Fruit fly (Drosophila melanogaster): Measurements from ENCODE around the gene Ggamma30A.

Gene Ggamma30A

DNA sequence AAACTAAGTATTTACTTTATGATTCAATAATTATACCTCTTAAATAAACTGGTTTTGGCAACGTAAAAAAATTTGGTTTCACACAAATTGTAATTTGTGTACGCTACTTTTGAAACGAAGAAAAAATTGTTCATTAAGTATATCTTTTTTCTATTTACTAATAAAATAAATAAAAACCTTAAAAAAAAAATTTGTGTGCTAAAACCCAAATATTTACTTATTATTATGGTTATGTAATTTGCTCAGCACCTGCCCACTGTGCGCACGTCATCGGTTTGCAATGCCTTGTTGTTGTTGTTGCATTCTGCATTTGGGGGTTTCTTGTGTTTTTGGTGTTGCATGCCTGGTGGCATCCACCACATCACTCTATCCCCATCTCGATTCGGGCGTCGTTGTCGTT, 49.2 kb upstream of the Ggamma30A start (continued):
- TF ChIP-seq CG11398 (GFP tag; optimal IDR thresholded peaks at IDR 0.05) = no peak
- TF ChIP-seq CG32767 (GFP tag; IDR thresholded peaks at IDR 0.05) = no peak
- no peak for TF ChIP-seq Max (GFP tag; optimal IDR thresholded peaks at IDR 0.05)
- TF ChIP-seq gsb (GFP tag; IDR thresholded peaks at IDR 0.05) = no peak
- TF ChIP-seq emc (GFP tag; optimal IDR thresholded peaks at IDR 0.05) = no peak
- TF ChIP-seq CG5953 (GFP tag; IDR thresholded peaks at IDR 0.05) = 0 out of 2 replicates have a peak, but pooled peaks have one; percentile 30
- no peak for TF ChIP-seq CG4617 (GFP tag; optimal IDR thresholded peaks at IDR 0.05; ENCODE audit: borderline replicate concordance)
- peak; percentile 38; the same call in 1 of the 3 replicates for TF ChIP-seq dysf (GFP tag; IDR thresholded peaks at IDR 0.05)
- TF ChIP-seq CG10654 (GFP tag; optimal IDR thresholded peaks at IDR 0.05) = no peak
- TF ChIP-seq eyg (GFP tag; optimal IDR thresholded peaks at IDR 0.05) = no peak
- TF ChIP-seq NC2β (GFP tag; optimal IDR thresholded peaks at IDR 0.05) = no peak
- TF ChIP-seq Gsc (GFP tag; IDR thresholded peaks at IDR 0.05) = no peak
- TF ChIP-seq HHEX (GFP tag; optimal IDR thresholded peaks at IDR 0.05) = peak; percentile 25
- TF ChIP-seq CG11696 (GFP tag; IDR thresholded peaks at IDR 0.05) = no peak
- no peak for TF ChIP-seq sima (GFP tag; optimal IDR thresholded peaks at IDR 0.05)
- peak; percentile 72 for TF ChIP-seq CG10979 (tag; optimal IDR thresholded peaks at IDR 0.05)
- TF ChIP-seq CG10209 (GFP tag; optimal IDR thresholded peaks at IDR 0.05) = peak; percentile 40
- no peak for TF ChIP-seq Ravus (GFP tag; IDR thresholded peaks at IDR 0.05)
- TF ChIP-seq CG8089 (GFP tag; optimal IDR thresholded peaks at IDR 0.05) = no peak
- no peak for TF ChIP-seq Optix (GFP tag; IDR thresholded peaks at IDR 0.05)
- TF ChIP-seq oc (tag; optimal IDR thresholded peaks at IDR 0.05) = peak; percentile 3
- TF ChIP-seq Awh (GFP tag; IDR thresholded peaks at IDR 0.05) = peak; percentile 55; the same call in 1 of the 2 replicates
- no peak for TF ChIP-seq CG6683 (GFP tag; optimal IDR thresholded peaks at IDR 0.05)
- no peak for TF ChIP-seq mirr (GFP tag; optimal IDR thresholded peaks at IDR 0.05)
- no peak for TF ChIP-seq CG6854 (GFP tag; optimal IDR thresholded peaks at IDR 0.05)
- TF ChIP-seq br (optimal IDR thresholded peaks at IDR 0.05) = no peak
- peak; percentile 78 for TF ChIP-seq CG11504 (tag; optimal IDR thresholded peaks at IDR 0.05)
- TF ChIP-seq CHES-1-like (GFP tag; optimal IDR thresholded peaks at IDR 0.05) = no peak
- no peak for TF ChIP-seq chn (GFP tag; optimal IDR thresholded peaks at IDR 0.05)
- peak; percentile 59 for TF ChIP-seq CG4360 (GFP tag; IDR thresholded peaks at IDR 0.05)
- TF ChIP-seq CG7987 (GFP tag; optimal IDR thresholded peaks at IDR 0.05) = no peak
- TF ChIP-seq CG32772 (GFP tag; IDR thresholded peaks at IDR 0.05) = no peak
- TF ChIP-seq jumu (GFP tag; optimal IDR thresholded peaks at IDR 0.05) = no peak
- no peak for TF ChIP-seq dimm (GFP tag; IDR thresholded peaks at IDR 0.05)
- TF ChIP-seq CG17361 (GFP tag; IDR thresholded peaks at IDR 0.05) = peak; percentile 43; the same call in 1 of the 3 replicates
- no peak for TF ChIP-seq CG15479 (GFP tag; optimal IDR thresholded peaks at IDR 0.05)
- TF ChIP-seq CG15073 (GFP tag; optimal IDR thresholded peaks at IDR 0.05) = no peak
- TF ChIP-seq luna (GFP tag; optimal IDR thresholded peaks at IDR 0.05) = no peak
- no peak for TF ChIP-seq CG12071 (GFP tag; optimal IDR thresholded peaks at IDR 0.05)
- no peak for TF ChIP-seq twi (tag; optimal IDR thresholded peaks at IDR 0.05)
- no peak for TF ChIP-seq CG3847 (GFP tag; IDR thresholded peaks at IDR 0.05)
- no peak for TF ChIP-seq wdn (GFP tag; IDR thresholded peaks at IDR 0.05)
- TF ChIP-seq CG16863 (GFP tag; optimal IDR thresholded peaks at IDR 0.05) = no peak
- no peak for TF ChIP-seq ro (GFP tag; IDR thresholded peaks at IDR 0.05)
- peak; percentile 82 for TF ChIP-seq dmrt99B (tag; optimal IDR thresholded peaks at IDR 0.05)
- no peak for TF ChIP-seq Scr (GFP tag; IDR thresholded peaks at IDR 0.05; ENCODE audit: partially characterized antibody)
- peak; percentile 2 for TF ChIP-seq CG5245 (GFP tag; optimal IDR thresholded peaks at IDR 0.05)
- peak; percentile 32 for TF ChIP-seq Spps (tag; optimal IDR thresholded peaks at IDR 0.05)
- peak; percentile 70 for TF ChIP-seq CG2678 (tag; optimal IDR thresholded peaks at IDR 0.05)
- no peak for TF ChIP-seq trem (tag; optimal IDR thresholded peaks at IDR 0.05)
- no peak for TF ChIP-seq CG7928 (GFP tag; optimal IDR thresholded peaks at IDR 0.05)
- 0 out of 2 replicates have a peak, but pooled peaks have one; percentile 6 for TF ChIP-seq CG6689 (GFP tag; IDR thresholded peaks at IDR 0.05)
- TF ChIP-seq otp (GFP tag; IDR thresholded peaks at IDR 0.05) = no peak
